Worm (Caenorhabditis elegans) whole organism, L2 larva: ENCODE results near the gene C05C8.7.

Experiments
- F13H6.1 ChIP-seq: sonication (generic microtip); optimal IDR thresholded peaks from 2 replicates; lab custom pipeline; 2016; ENCODE audit warnings: missing genetic modification characterization, missing compliant biosample characterization
- Y55F3AM.14 ChIP-seq: fragments of 200-800 bp; sonication (Bioruptor generic); optimal IDR thresholded peaks from 2 replicates; lab custom pipeline; 2018; ENCODE audit warnings: mild to moderate bottlenecking, missing genetic modification characterization, missing compliant biosample characterization
- alr-1 ChIP-seq: fragments of 150-350 bp; optimal IDR thresholded peaks from 2 replicates; lab custom pipeline; 2014; ENCODE audit warnings: missing biosample characterization, missing genetic modification characterization
- ceh-16 ChIP-seq: fragments of 150-350 bp; optimal IDR thresholded peaks from 2 replicates; lab custom pipeline; 2014; ENCODE audit warnings: missing biosample characterization, missing genetic modification characterization
- ceh-82 ChIP-seq: fragments of 150-350 bp; optimal IDR thresholded peaks from 2 replicates; lab custom pipeline; 2014; ENCODE audit warnings: missing biosample characterization, missing genetic modification characterization
- egl-27 ChIP-seq: sonication (generic microtip); optimal IDR thresholded peaks from 3 replicates; lab custom pipeline; 2017; ENCODE audit warnings: missing biosample characterization, missing genetic modification reagents, missing genetic modification characterization
- elt-3 ChIP-seq: sonication (generic microtip); optimal IDR thresholded peaks from 2 replicates; lab custom pipeline; 2017; ENCODE audit warnings: missing biosample characterization, missing genetic modification characterization
- nhr-12 ChIP-seq: fragments of 150-350 bp; optimal IDR thresholded peaks from 2 replicates; lab custom pipeline; 2014; ENCODE audit warnings: missing biosample characterization, missing genetic modification characterization
- nhr-129 ChIP-seq: fragments of 150-350 bp; optimal IDR thresholded peaks from 2 replicates; lab custom pipeline; 2014; ENCODE audit warnings: missing biosample characterization, missing genetic modification characterization
- sma-9 ChIP-seq, 2 experiments: fragments of 150-350 bp in 1 of 2; sonication (generic microtip) in 1 of 2; optimal IDR thresholded peaks; 2 replicates each; lab custom pipeline; 2014 to 2016; ENCODE audit warnings: missing genetic modification characterization in 2 of 2, mild to moderate bottlenecking in 1 of 2, missing biosample characterization in 1 of 2, missing compliant biosample characterization in 1 of 2, missing genetic modification reagents in 1 of 2, moderate library complexity in 1 of 2
- snpc-4 ChIP-seq: fragments of 150-350 bp; optimal IDR thresholded peaks from 2 replicates; lab custom pipeline; 2014; ENCODE audit warnings: missing biosample characterization, missing genetic modification characterization
- unc-62 ChIP-seq: fragments of 150-350 bp; optimal IDR thresholded peaks from 2 replicates; lab custom pipeline; 2014; ENCODE audit warnings: missing biosample characterization, missing genetic modification reagents, missing genetic modification characterization

ce11 chrV:7224353-7224752 lies 22.5 kb downstream of the C05C8.7 start:
- TF ChIP-seq alr-1, result no peak
- no peak for TF ChIP-seq nhr-12 (tag; lab: Kevin White, UChicago)
- no peak for TF ChIP-seq ceh-82 (tag; lab: Kevin White, UChicago)
- TF ChIP-seq snpc-4 (tag; lab: Kevin White, UChicago), result no peak
- no peak for TF ChIP-seq sma-9 (GFP tag; optimal IDR thresholded peaks at IDR 0.05; lab: Kevin White, UChicago)
- no peak for TF ChIP-seq sma-9 (tag; optimal IDR thresholded peaks at IDR 0.05; lab: Kevin White, UChicago)
- no peak for TF ChIP-seq nhr-129
- no peak for TF ChIP-seq Y55F3AM.14 (GFP tag; lab: Kevin White, UChicago)
- TF ChIP-seq elt-3 (tag; lab: Kevin White, UChicago), result no peak
- no peak for TF ChIP-seq egl-27 (tag; lab: Kevin White, UChicago)
- no peak for TF ChIP-seq ceh-16 (tag; lab: Kevin White, UChicago)
- no peak for TF ChIP-seq F13H6.1 (tag; lab: Kevin White, UChicago)
- no peak for TF ChIP-seq unc-62 (GFP tag; lab: Kevin White, UChicago)
